Worm (Caenorhabditis elegans) whole organism, L1 larva: ENCODE measurements around the gene Y43C5A.4.
"Not testable (repeated sequence)": the region's sequence is repeated elsewhere in the genome, so short reads cannot be mapped to it uniquely, and the experiment has no call there.

Source experiments
- C16A3.4 ChIP-seq: fragments of 150-350 bp; optimal IDR thresholded peaks from 2 replicates; lab custom pipeline; 2014; ENCODE audit warnings: missing biosample characterization, missing genetic modification characterization
- efl-1 ChIP-seq, 4 experiments: fragments of 150-350 bp; optimal IDR thresholded peaks in 3 of 4; peaks in 1 of 4; 1 replicate in 1 of 4; 2 replicates in 3 of 4; lab custom pipeline; 2014; ENCODE audit warnings: missing biosample characterization in 2 of 4, missing genetic modification characterization in 2 of 4, missing genetic modification reagents in 2 of 4
- efl-3 ChIP-seq: fragments of 200-800 bp; sonication (Bioruptor generic); optimal IDR thresholded peaks from 2 replicates; lab custom pipeline; 2018; ENCODE audit warnings: mild to moderate bottlenecking, missing genetic modification characterization, missing compliant biosample characterization
- elt-3 ChIP-seq, 6 experiments: fragments of 150-350 bp in 1 of 6; sonication (generic microtip); optimal IDR thresholded peaks; 2 replicates each; lab custom pipeline; 2017 to 2018; ENCODE audit warnings: missing biosample characterization in 6 of 6, missing genetic modification characterization in 6 of 6, inconsistent platforms in 1 of 6
- ets-5 ChIP-seq: fragments of 200-800 bp; sonication (Bioruptor generic); IDR thresholded peaks from 2 replicates; pipeline ENCODE4 v1.3.6; 2022; ENCODE audit warnings: missing genetic modification characterization, missing compliant biosample characterization
- fos-1 ChIP-seq: fragments of 150-350 bp; optimal IDR thresholded peaks from 2 replicates; lab custom pipeline; 2014; ENCODE audit warnings: missing biosample characterization, missing genetic modification characterization
- hlh-4 ChIP-seq: sonication (generic microtip); optimal IDR thresholded peaks from 2 replicates; lab custom pipeline; 2016; ENCODE audit warnings: mild to moderate bottlenecking, missing genetic modification characterization, missing compliant biosample characterization
- hpl-2 ChIP-seq: fragments of 150-350 bp; optimal IDR thresholded peaks from 2 replicates; lab custom pipeline; 2014; ENCODE audit warnings: missing biosample characterization, missing genetic modification reagents, missing genetic modification characterization
- irx-1 ChIP-seq: sonication (generic microtip); optimal IDR thresholded peaks from 2 replicates; lab custom pipeline; 2016; ENCODE audit warnings: missing genetic modification characterization, missing compliant biosample characterization
- lin-15B ChIP-seq: fragments of 150-350 bp; sonication (generic microtip); optimal IDR thresholded peaks from 3 replicates; lab custom pipeline; 2014; ENCODE audit warnings: missing biosample characterization, missing genetic modification characterization
- lir-3 ChIP-seq: sonication (generic microtip); optimal IDR thresholded peaks from 2 replicates; lab custom pipeline; 2016; ENCODE audit warnings: mild to moderate bottlenecking, missing genetic modification characterization, moderate library complexity, missing compliant biosample characterization; ENCODE audit not compliant: poor library complexity
- nhr-237 ChIP-seq: fragments of 150-350 bp; optimal IDR thresholded peaks from 2 replicates; lab custom pipeline; 2014; ENCODE audit warnings: missing biosample characterization, missing genetic modification characterization
- nhr-71 ChIP-seq: sonication (generic microtip); optimal IDR thresholded peaks from 2 replicates; lab custom pipeline; 2016; ENCODE audit warnings: mild to moderate bottlenecking, missing genetic modification characterization, moderate library complexity, missing compliant biosample characterization
- nhr-85 ChIP-seq: sonication (generic microtip); peaks from one replicate; lab custom pipeline; 2016; ENCODE audit warnings: missing genetic modification characterization, inconsistent platforms, missing compliant biosample characterization
- swsn-7 ChIP-seq: sonication (generic microtip); optimal IDR thresholded peaks from 2 replicates; lab custom pipeline; 2016; ENCODE audit warnings: missing genetic modification characterization, missing compliant biosample characterization
- tbx-2 ChIP-seq: sonication (generic microtip); optimal IDR thresholded peaks from 2 replicates; lab custom pipeline; 2016; ENCODE audit warnings: missing genetic modification characterization, missing compliant biosample characterization
- tlp-1 ChIP-seq: fragments of 150-350 bp; optimal IDR thresholded peaks from 2 replicates; lab custom pipeline; 2014; ENCODE audit warnings: missing biosample characterization, missing genetic modification characterization
- unc-98 ChIP-seq: fragments of 200-800 bp; sonication (Bioruptor generic); IDR thresholded peaks from 2 replicates; pipeline ENCODE4 v1.3.6; 2022; ENCODE audit warnings: missing genetic modification characterization, missing compliant biosample characterization
- ztf-11 ChIP-seq, 2 experiments: sonication (generic microtip); optimal IDR thresholded peaks; 2 replicates each; lab custom pipeline; 2016 to 2017; ENCODE audit warnings: missing genetic modification characterization in 2 of 2, missing biosample characterization in 1 of 2, missing compliant biosample characterization in 1 of 2

The Y43C5A.4 gene

DNA sequence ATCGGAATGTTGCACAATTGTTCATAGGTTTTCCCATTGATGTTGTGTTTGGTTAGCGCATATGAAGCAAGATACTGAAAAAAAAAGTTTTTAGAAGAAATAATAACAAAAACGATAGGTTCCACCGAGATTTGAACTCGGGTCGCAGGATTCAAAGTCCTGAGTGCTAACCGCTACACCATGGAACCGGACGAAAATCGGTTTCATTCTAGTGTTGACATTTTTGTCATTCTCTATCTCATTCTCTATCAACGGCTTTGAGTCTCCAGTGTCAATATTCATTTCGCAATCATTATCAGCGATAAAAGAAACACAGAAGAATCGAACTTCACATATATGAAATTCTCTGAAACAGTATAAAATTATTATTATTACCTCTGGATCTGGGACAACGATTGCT lies 33.3 kb downstream of the Y43C5A.4 start:
- TF ChIP-seq hlh-4 (tag; lab: Kevin White, UChicago) (no peak), irx-1 (tag; lab: Kevin White, UChicago) (no peak), efl-1 (optimal IDR thresholded peaks at IDR 0.05; lab: Kevin White, UChicago) (no peak), efl-1 (GFP tag; optimal IDR thresholded peaks at IDR 0.05 in 1 of 2; lab: Kevin White, UChicago) (peak in 1 of 2 experiments; percentile 67)

DNA sequence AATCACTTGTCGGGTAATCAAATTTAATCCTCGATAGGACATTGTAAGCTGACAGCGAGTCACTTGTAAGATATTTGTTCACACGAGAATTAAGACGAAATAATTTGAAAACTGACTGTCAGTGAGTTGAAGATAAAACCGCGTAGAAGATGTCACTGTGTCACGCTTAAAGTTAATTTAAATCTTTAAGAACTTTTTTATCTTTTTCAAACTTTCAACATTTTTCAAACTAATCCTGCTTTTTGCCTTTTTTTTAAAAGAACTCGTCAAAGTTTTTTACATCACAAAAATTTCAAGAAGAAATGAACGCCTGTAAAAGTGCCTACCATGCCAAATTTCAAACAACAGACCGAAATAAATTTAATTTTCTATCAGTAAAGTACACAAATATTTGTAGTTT lies 35.7 kb downstream of the Y43C5A.4 start, which contains the start of gene acs-18:
Gene acs-18, minus strand, starts transcription at position 101 of the 400 bp plus-strand sequence.
- TF ChIP-seq ets-5, result no peak
- no peak for TF ChIP-seq lin-15B
- TF ChIP-seq nhr-85 (tag; lab: Kevin White, UChicago), result no peak
- TF ChIP-seq, all 84 proteins: peak for 0

DNA sequence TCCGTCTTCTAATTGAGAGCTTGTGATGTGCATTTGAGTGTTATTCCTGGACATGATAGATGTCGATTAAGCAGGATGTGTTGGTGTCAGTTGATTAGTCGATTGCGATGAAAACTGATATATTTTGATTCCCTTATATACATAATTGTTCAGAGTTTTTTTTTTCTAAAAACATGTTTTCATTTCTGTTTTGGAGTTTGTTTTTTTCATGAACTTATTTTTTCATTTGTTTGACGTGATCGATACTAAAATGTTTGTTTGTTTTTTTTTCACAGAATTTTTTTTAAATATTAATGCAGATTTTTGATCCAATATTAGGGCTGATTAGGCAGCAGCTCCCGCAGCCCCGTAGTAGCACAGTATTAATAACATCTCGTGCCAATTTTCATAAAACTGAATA lies 40.4 kb downstream of the Y43C5A.4 start, which contains the start of gene R09E10.2:
Gene R09E10.2, minus strand, starts transcription at position 101 of the 400 bp plus-strand sequence.
- TF ChIP-seq hpl-2 (GFP tag; lab: Kevin White, UChicago), result no peak
- no peak for TF ChIP-seq fos-1
- no peak for TF ChIP-seq lin-15B
- TF ChIP-seq efl-1 (optimal IDR thresholded peaks at IDR 0.05; lab: Kevin White, UChicago), result no peak
- no peak for TF ChIP-seq efl-1 (GFP tag; optimal IDR thresholded peaks at IDR 0.05 in 1 of 2; lab: Kevin White, UChicago)
- no peak for TF ChIP-seq nhr-71
- no peak for TF ChIP-seq efl-3 (GFP tag; lab: Kevin White, UChicago)
- TF ChIP-seq ztf-11 (tag; optimal IDR thresholded peaks at IDR 0.05; lab: Kevin White, UChicago), result no peak
- TF ChIP-seq swsn-7 (tag; lab: Kevin White, UChicago), result no peak
- no peak for TF ChIP-seq ets-5
- no peak for TF ChIP-seq tbx-2
- no peak for TF ChIP-seq nhr-237 (tag; lab: Kevin White, UChicago)
- TF ChIP-seq tlp-1 (tag; lab: Kevin White, UChicago), result no peak
- TF ChIP-seq lir-3 (tag; lab: Kevin White, UChicago), result no peak

DNA sequence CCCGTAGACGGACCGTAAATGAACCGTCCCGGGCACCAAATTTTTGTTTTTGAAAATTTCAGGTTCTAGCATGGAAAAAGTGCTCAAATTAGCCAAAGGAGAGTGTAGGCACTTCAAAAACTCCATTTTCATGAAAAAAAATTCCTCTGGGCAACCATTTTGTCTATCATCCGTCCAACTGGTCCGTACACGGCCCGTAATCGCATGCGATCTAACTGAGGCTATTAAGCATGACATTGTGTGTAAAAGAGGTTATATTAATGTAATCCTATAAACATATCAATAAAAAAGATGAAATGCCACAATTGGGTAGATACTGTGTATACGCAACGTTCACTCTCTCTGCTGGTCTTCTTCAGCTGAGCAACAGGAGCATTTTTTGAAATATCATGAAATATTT lies 44.8 kb downstream of the Y43C5A.4 start, which contains the start of gene R09E10.1:
Gene R09E10.1, minus strand, starts transcription at position 101 of the 400 bp plus-strand sequence.
- not testable (repeated sequence) for TF ChIP-seq C16A3.4 (tag; lab: Kevin White, UChicago); elt-3 (tag; optimal IDR thresholded peaks at IDR 0.05; lab: Kevin White, UChicago); unc-98 (GFP tag; lab: Robert Waterston, UW)
- TF ChIP-seq, all 84 proteins: peak for 0; not testable (repeated sequence) for 84
